Worm (Caenorhabditis elegans) whole organism, L4 larva: Measurements from ENCODE around the gene acs-6.

Experiments used
- D1046.2 ChIP-seq: fragments of 200-800 bp; sonication (Bioruptor generic); IDR thresholded peaks from 2 replicates; pipeline ENCODE4 v1.3.6; 2022; ENCODE audit warnings: missing genetic modification characterization, missing compliant biosample characterization
- F10B5.3 ChIP-seq: sonication (generic microtip); optimal IDR thresholded peaks from 2 replicates; lab custom pipeline; 2016; ENCODE audit warnings: mild to moderate bottlenecking, missing genetic modification characterization, missing compliant biosample characterization
- F49E8.2 ChIP-seq: sonication (generic microtip); optimal IDR thresholded peaks from 2 replicates; lab custom pipeline; 2016; ENCODE audit warnings: missing compliant biosample characterization, mild to moderate bottlenecking, missing genetic modification characterization, borderline replicate concordance
- R02D3.7 ChIP-seq: fragments of 150-350 bp; sonication (generic microtip); optimal IDR thresholded peaks from 3 replicates; lab custom pipeline; 2014; ENCODE audit warnings: missing biosample characterization, missing genetic modification characterization
- T20F7.1 ChIP-seq: fragments of 200-800 bp; sonication (Bioruptor generic); optimal IDR thresholded peaks from 2 replicates; lab custom pipeline; 2018; ENCODE audit warnings: mild to moderate bottlenecking, missing genetic modification characterization, missing compliant biosample characterization
- Y75B8A.6 ChIP-seq: fragments of 200-800 bp; sonication (Bioruptor generic); IDR thresholded peaks from 2 replicates; pipeline ENCODE4 v1.3.6; 2022; ENCODE audit warnings: missing genetic modification reagents, missing genetic modification characterization, missing compliant biosample characterization
- arid-1 ChIP-seq: fragments of 200-800 bp; sonication (Bioruptor generic); conservative IDR thresholded peaks from 2 replicates; pipeline ENCODE4 v1.3.6; 2022; ENCODE audit warnings: missing genetic modification reagents, missing genetic modification characterization, missing compliant biosample characterization
- ceh-20 ChIP-seq: fragments of 200-800 bp; sonication (Bioruptor generic); IDR thresholded peaks from 2 replicates; pipeline ENCODE4 v1.3.6; 2022; ENCODE audit warnings: missing genetic modification reagents, missing genetic modification characterization, missing compliant biosample characterization
- ctbp-1 ChIP-seq: fragments of 200-800 bp; sonication (Bioruptor generic); IDR thresholded peaks from 2 replicates; pipeline ENCODE4 v1.3.6; 2022; ENCODE audit warnings: missing genetic modification reagents, missing genetic modification characterization, missing compliant biosample characterization
- daf-16 ChIP-seq, 3 experiments: sonication (generic microtip); optimal IDR thresholded peaks; 2 replicates each; lab custom pipeline; 2016 to 2017; ENCODE audit warnings: missing genetic modification characterization in 3 of 3, missing genetic modification reagents in 3 of 3, mild to moderate bottlenecking in 2 of 3, missing compliant biosample characterization in 2 of 3, missing biosample characterization in 1 of 3, moderate library complexity in 1 of 3
- daf-19 ChIP-seq: fragments of 200-800 bp; sonication (Bioruptor generic); conservative IDR thresholded peaks from 2 replicates; pipeline ENCODE4 v1.3.6; 2022; ENCODE audit warnings: missing genetic modification characterization, missing compliant biosample characterization
- daf-8 ChIP-seq: fragments of 200-800 bp; sonication (Bioruptor generic); IDR thresholded peaks from 2 replicates; pipeline ENCODE4 v1.3.6; 2022; ENCODE audit warnings: missing genetic modification characterization, missing compliant biosample characterization
- dmd-6 ChIP-seq: fragments of 200-800 bp; sonication (Bioruptor generic); IDR thresholded peaks from 2 replicates; pipeline ENCODE4 v1.3.6; 2022; ENCODE audit warnings: missing genetic modification reagents, missing genetic modification characterization, missing compliant biosample characterization
- dpl-1 ChIP-seq: fragments of 150-350 bp; optimal IDR thresholded peaks from 2 replicates; lab custom pipeline; 2014; ENCODE audit warnings: missing biosample characterization, missing genetic modification reagents, missing genetic modification characterization
- dve-1 ChIP-seq: sonication (generic microtip); optimal IDR thresholded peaks from 2 replicates; lab custom pipeline; 2017; ENCODE audit warnings: antibody characterized with exemption, mild to moderate bottlenecking, missing genetic modification characterization, missing compliant biosample characterization; ENCODE audit not compliant: insufficient read depth
- egl-27 ChIP-seq: sonication (generic microtip); optimal IDR thresholded peaks from 3 replicates; lab custom pipeline; 2017; ENCODE audit warnings: missing biosample characterization, missing genetic modification reagents, missing genetic modification characterization
- egl-43 ChIP-seq: fragments of 200-800 bp; sonication (Bioruptor generic); IDR thresholded peaks from 2 replicates; pipeline ENCODE4 v1.3.6; 2022; ENCODE audit warnings: missing genetic modification reagents, missing genetic modification characterization, missing compliant biosample characterization
- hlh-30 ChIP-seq: sonication (generic microtip); optimal IDR thresholded peaks from 2 replicates; lab custom pipeline; 2017; ENCODE audit warnings: antibody characterized with exemption, mild to moderate bottlenecking, missing genetic modification characterization, missing compliant biosample characterization; ENCODE audit not compliant: insufficient read depth
- lin-38 ChIP-seq: fragments of 200-800 bp; sonication (Bioruptor generic); IDR thresholded peaks from 2 replicates; pipeline ENCODE4 v1.3.6; 2022; ENCODE audit warnings: missing genetic modification reagents, missing genetic modification characterization, missing compliant biosample characterization
- lsy-2 ChIP-seq, 2 experiments: fragments of 150-350 bp in 1 of 2; sonication (generic microtip) in 1 of 2; optimal IDR thresholded peaks; 2 replicates each; lab custom pipeline; 2014 to 2017; ENCODE audit warnings: missing biosample characterization in 2 of 2, missing genetic modification characterization in 2 of 2
- madf-5 ChIP-seq, 2 experiments: fragments of 200-800 bp; sonication (Bioruptor generic); IDR thresholded peaks; 2 replicates each; pipeline ENCODE4 v1.3.6; 2022; ENCODE audit warnings: missing compliant biosample characterization in 2 of 2, missing genetic modification characterization in 2 of 2
- mdl-1 ChIP-seq, 2 experiments: fragments of 150-350 bp in 1 of 2; sonication (generic microtip) in 1 of 2; optimal IDR thresholded peaks; 2 replicates each; lab custom pipeline; 2014 to 2017; ENCODE audit warnings: missing biosample characterization in 2 of 2, missing genetic modification characterization in 2 of 2
- mep-1 ChIP-seq: fragments of 150-350 bp; sonication (generic microtip); optimal IDR thresholded peaks from 3 replicates; lab custom pipeline; 2014; ENCODE audit warnings: missing biosample characterization, missing genetic modification characterization
- mes-2 ChIP-seq: sonication (generic microtip); optimal IDR thresholded peaks from 2 replicates; lab custom pipeline; 2016; ENCODE audit warnings: missing genotype, mild to moderate bottlenecking, missing genetic modification characterization, missing compliant biosample characterization; ENCODE audit not compliant: poor library complexity, severe bottlenecking
- nhr-111 ChIP-seq: fragments of 200-800 bp; sonication (Bioruptor generic); optimal IDR thresholded peaks from 2 replicates; lab custom pipeline; 2018; ENCODE audit warnings: mild to moderate bottlenecking, missing genetic modification characterization, missing compliant biosample characterization
- nhr-25 ChIP-seq: sonication (generic microtip); optimal IDR thresholded peaks from 2 replicates; lab custom pipeline; 2017; ENCODE audit warnings: missing genetic modification characterization, mild to moderate bottlenecking, missing compliant biosample characterization, antibody characterized with exemption, moderate library complexity, borderline replicate concordance; ENCODE audit not compliant: insufficient read depth
- nhr-28 ChIP-seq: fragments of 150-350 bp; optimal IDR thresholded peaks from 2 replicates; lab custom pipeline; 2014; ENCODE audit warnings: missing biosample characterization, missing genetic modification characterization
- nhr-42 ChIP-seq: fragments of 200-800 bp; sonication (Bioruptor generic); IDR thresholded peaks from 2 replicates; pipeline ENCODE4 v1.3.6; 2022; ENCODE audit warnings: missing genetic modification characterization, missing compliant biosample characterization
- nhr-6 ChIP-seq: fragments of 150-350 bp; optimal IDR thresholded peaks from 2 replicates; lab custom pipeline; 2014; ENCODE audit warnings: missing biosample characterization, missing genetic modification characterization
- rbr-2 ChIP-seq: sonication (generic microtip); optimal IDR thresholded peaks from 2 replicates; lab custom pipeline; 2016; ENCODE audit warnings: missing genotype, missing genetic modification characterization, missing compliant biosample characterization
- saeg-2 ChIP-seq: fragments of 200-800 bp; sonication (Bioruptor generic); IDR thresholded peaks from 2 replicates; pipeline ENCODE4 v1.3.6; 2022; ENCODE audit warnings: missing genetic modification reagents, missing genetic modification characterization, missing compliant biosample characterization
- sdz-12 ChIP-seq: fragments of 200-800 bp; sonication (Bioruptor generic); optimal IDR thresholded peaks from 2 replicates; lab custom pipeline; 2018; ENCODE audit warnings: mild to moderate bottlenecking, missing genetic modification characterization, missing compliant biosample characterization
- unc-130 ChIP-seq: sonication (generic microtip); optimal IDR thresholded peaks from 2 replicates; lab custom pipeline; 2016; ENCODE audit warnings: missing genetic modification reagents, missing genetic modification characterization, missing compliant biosample characterization
- unc-62 ChIP-seq, 3 experiments: fragments of 150-350 bp in 1 of 3; sonication (generic microtip); optimal IDR thresholded peaks in 2 of 3; peaks in 1 of 3; 1 replicate in 1 of 3; 2 replicates in 2 of 3; lab custom pipeline; 2014 to 2017; ENCODE audit warnings: missing biosample characterization in 3 of 3, missing genetic modification characterization in 3 of 3, missing genetic modification reagents in 3 of 3, missing genotype in 1 of 3
- vab-7 ChIP-seq: fragments of 200-800 bp; sonication (Bioruptor generic); IDR thresholded peaks from 2 replicates; pipeline ENCODE4 v1.3.6; 2022; ENCODE audit warnings: missing genetic modification reagents, missing genetic modification characterization, missing compliant biosample characterization
- zag-1 ChIP-seq: fragments of 150-350 bp; optimal IDR thresholded peaks from 2 replicates; lab custom pipeline; 2014; ENCODE audit warnings: missing biosample characterization, missing genetic modification characterization
- zfp-2 ChIP-seq: sonication (generic microtip); optimal IDR thresholded peaks from 2 replicates; lab custom pipeline; 2016; ENCODE audit warnings: mild to moderate bottlenecking, missing genetic modification characterization, missing compliant biosample characterization
- zip-2 ChIP-seq: fragments of 150-350 bp; optimal IDR thresholded peaks from 2 replicates; lab custom pipeline; 2014; ENCODE audit warnings: missing biosample characterization, missing genetic modification characterization

acs-6 gene

DNA sequence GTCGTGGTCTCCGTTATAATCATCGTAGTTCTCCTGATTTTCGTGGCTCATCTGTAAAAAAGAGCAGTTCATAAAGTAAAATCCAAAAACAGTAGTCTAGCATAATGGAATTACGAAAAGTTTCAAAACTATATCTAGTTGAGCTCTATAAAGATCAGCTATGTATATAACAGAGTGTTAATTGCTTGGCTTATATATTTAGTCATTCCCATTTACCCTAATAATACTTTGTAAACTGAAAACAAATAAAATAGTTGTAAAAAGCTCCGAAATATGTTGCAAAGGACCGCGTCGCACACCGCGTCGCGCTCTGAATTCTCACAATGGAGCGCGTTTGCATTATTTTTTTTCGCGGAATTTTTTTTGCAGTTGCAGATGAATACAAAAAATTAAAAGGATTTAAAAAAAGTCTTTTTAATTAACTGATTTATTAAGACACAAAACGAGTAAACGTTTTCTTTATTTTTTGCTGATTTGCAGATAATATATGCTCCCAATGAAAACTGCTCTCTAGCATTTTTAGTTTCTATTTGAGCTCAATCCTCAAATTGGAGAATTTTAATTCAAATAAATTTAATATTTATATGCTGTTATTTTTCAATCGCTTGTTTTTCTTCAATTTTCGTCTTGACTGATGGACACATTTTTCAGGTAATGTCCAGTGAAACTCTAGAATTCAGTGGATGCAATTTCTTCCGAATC is 11.7 kb upstream of the acs-6 start, which contains the start of the genes tcer-1 and ZK1127.5:
Gene tcer-1, minus strand, starts transcription at position 51 of the 702 bp plus-strand sequence.
Gene ZK1127.5, plus strand, starts transcription at position 652 of the 702 bp plus-strand sequence.
- TF ChIP-seq mdl-1 (tag; optimal IDR thresholded peaks at IDR 0.05; lab: Kevin White, UChicago) (peak in 1 of 2 experiments; percentile 6), ctbp-1 (GFP tag; lab: Robert Waterston, UW) (no peak), lsy-2 (tag; optimal IDR thresholded peaks at IDR 0.05; lab: Kevin White, UChicago) (peak in 1 of 2 experiments; percentile 83), madf-5 (GFP tag; IDR thresholded peaks at IDR 0.05; lab: Robert Waterston, UW) (no peak), mes-2 (tag; lab: Kevin White, UChicago) (peak; percentile 68), nhr-28 (tag; lab: Kevin White, UChicago) (peak; percentile 18), hlh-30 (tag; lab: Kevin White, UChicago) (peak; percentile 36), vab-7 (no peak), dpl-1 (GFP tag; lab: Kevin White, UChicago) (peak; percentile 65), unc-130 (peak; percentile 43), daf-16 (GFP tag; optimal IDR thresholded peaks at IDR 0.05; lab: Kevin White, UChicago) (no peak), daf-16 (tag; optimal IDR thresholded peaks at IDR 0.05; lab: Kevin White, UChicago) (peak; percentile 31), F49E8.2 (tag; lab: Kevin White, UChicago) (no peak), daf-8 (GFP tag; lab: Robert Waterston, UW) (no peak), D1046.2 (no peak), dve-1 (peak; percentile 50), lin-38 (GFP tag; lab: Robert Waterston, UW) (peak; percentile 96), rbr-2 (peak; percentile 30), T20F7.1 (GFP tag; lab: Kevin White, UChicago) (peak; percentile 57), arid-1 (GFP tag; lab: Robert Waterston, UW) (no peak), mep-1 (peak; percentile 65), nhr-6 (tag; lab: Kevin White, UChicago) (peak; percentile 44), dmd-6 (GFP tag; lab: Robert Waterston, UW) (0 out of 2 replicates have a peak, but pooled peaks have one; percentile 9)

DNA sequence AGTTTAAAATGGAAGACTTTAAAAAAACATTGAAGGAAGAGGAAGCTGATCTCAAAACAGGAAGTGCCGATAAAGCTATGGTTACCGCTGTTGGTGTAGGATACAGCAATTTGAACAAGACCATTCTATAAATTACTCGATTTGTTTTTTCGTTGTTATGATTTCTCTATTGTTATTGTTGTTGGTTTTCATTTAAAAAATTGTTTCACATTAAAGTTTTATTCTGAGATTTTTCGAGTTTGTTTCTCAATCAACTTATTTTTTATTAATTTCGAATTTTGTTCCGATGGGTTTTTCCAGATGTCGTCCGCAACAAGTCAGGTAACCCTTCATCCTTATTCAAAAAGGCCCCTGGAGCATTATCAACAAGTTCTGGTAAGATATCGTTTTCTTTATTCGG is 10.1 kb upstream of the acs-6 start, which contains the start of gene ZK1127.12:
Gene ZK1127.12, plus strand, starts transcription at position 301 of the 400 bp plus-strand sequence.
- 0 out of 2 replicates have a peak, but pooled peaks have one; percentile 28 for TF ChIP-seq lin-38 (GFP tag; lab: Robert Waterston, UW)
- TF ChIP-seq ceh-20 (GFP tag; lab: Robert Waterston, UW): no peak
- TF ChIP-seq zfp-2: no peak
- TF ChIP-seq R02D3.7 (tag; lab: Kevin White, UChicago): no peak
- TF ChIP-seq nhr-25 (tag; lab: Kevin White, UChicago): no peak
- TF ChIP-seq, all 104 proteins: peak for 1

DNA sequence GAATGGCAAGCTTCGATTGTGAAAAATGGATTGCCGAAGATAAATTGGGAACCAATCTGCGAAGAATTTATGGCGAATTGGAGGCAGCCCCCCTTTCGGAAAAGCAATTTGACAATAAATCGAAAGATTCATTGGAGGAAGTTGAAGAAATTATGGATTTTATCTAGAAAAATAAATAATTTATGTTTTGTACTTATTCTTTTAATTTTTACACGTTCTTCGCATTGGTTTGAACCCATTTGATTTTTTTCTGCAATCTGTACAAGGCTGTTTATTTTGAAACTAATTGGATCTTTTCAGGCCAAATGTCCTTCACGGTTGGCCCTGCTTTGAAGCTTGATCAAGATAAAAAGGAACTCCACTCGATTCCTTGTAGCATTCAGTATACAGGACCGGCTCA is 8.8 kb upstream of the acs-6 start, which contains the start of gene ZK1127.13:
Gene ZK1127.13, plus strand, starts transcription at position 301 of the 400 bp plus-strand sequence.
- TF ChIP-seq unc-130 (no peak), sdz-12 (no peak), nhr-42 (GFP tag; lab: Robert Waterston, UW) (no peak)

DNA sequence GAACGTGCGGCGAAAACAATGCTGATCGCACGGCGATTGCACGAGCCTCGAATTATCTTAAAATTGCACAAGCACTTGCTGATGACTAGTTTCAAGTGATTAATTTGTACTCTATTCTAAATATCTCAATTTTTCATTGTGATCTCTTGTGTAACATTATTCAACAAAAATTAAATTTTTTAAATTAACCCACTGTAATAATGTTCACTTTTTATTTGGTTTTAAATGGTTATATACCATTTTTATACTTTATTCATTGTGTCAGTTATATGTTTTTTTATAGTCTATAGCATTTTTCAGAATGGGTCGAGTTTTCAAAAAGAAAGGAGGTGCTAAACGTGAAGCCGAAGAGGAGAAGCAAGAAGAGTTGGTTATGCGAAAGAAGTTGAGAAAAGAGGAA is 8.2 kb upstream of the acs-6 start, which contains the start of gene ZK1127.4:
Gene ZK1127.4, plus strand, starts transcription at position 301 of the 400 bp plus-strand sequence.
- TF ChIP-seq zag-1 (tag; lab: Kevin White, UChicago): no peak
- no peak for TF ChIP-seq zip-2 (tag; lab: Kevin White, UChicago)
- TF ChIP-seq egl-27 (tag; lab: Kevin White, UChicago): no peak
- TF ChIP-seq unc-130: no peak
- TF ChIP-seq saeg-2 (GFP tag; lab: Robert Waterston, UW): no peak
- TF ChIP-seq Y75B8A.6 (GFP tag; lab: Robert Waterston, UW): no peak
- no peak for TF ChIP-seq unc-62 (GFP tag; optimal IDR thresholded peaks at IDR 0.05 in 1 of 2; lab: Kevin White, UChicago)
- TF ChIP-seq unc-62 (tag; optimal IDR thresholded peaks at IDR 0.05; lab: Kevin White, UChicago): no peak
- TF ChIP-seq madf-5 (GFP tag; IDR thresholded peaks at IDR 0.05; lab: Robert Waterston, UW): no peak
- TF ChIP-seq arid-1 (GFP tag; lab: Robert Waterston, UW): no peak
- no peak for TF ChIP-seq daf-19 (GFP tag; lab: Robert Waterston, UW)
- no peak for TF ChIP-seq nhr-111
- TF ChIP-seq F10B5.3 (tag; lab: Kevin White, UChicago): no peak
- TF ChIP-seq egl-43 (GFP tag; lab: Robert Waterston, UW): no peak
- TF ChIP-seq sdz-12: no peak
- no peak for TF ChIP-seq mes-2 (tag; lab: Kevin White, UChicago)
- TF ChIP-seq, all 104 proteins: peak for 0
